Worm (Caenorhabditis elegans): ENCODE data around the gene F46B3.15.

- TF ChIP-seq ztf-11 (tag; optimal IDR thresholded peaks at IDR 0.05) = no peak
- no peak for TF ChIP-seq efl-1 (optimal IDR thresholded peaks at IDR 0.05)
- no peak for TF ChIP-seq efl-1 (GFP tag; optimal IDR thresholded peaks at IDR 0.05 in 1 of 2)
- no peak for TF ChIP-seq lin-15B (tag; optimal IDR thresholded peaks at IDR 0.05)
- no peak for TF ChIP-seq lin-39 (tag; optimal IDR thresholded peaks at IDR 0.05)
- TF ChIP-seq sox-4 (tag; optimal IDR thresholded peaks at IDR 0.05) = no peak
- no peak for TF ChIP-seq unc-30 (tag; optimal IDR thresholded peaks at IDR 0.05)
- no peak for TF ChIP-seq ceh-82 (tag; optimal IDR thresholded peaks at IDR 0.05)
Measured at ce11 chrV:20681824-20682223, 48.3 kb upstream of the F46B3.15 start.

Measured in whole organism, L1 larva.